Worm (Caenorhabditis elegans) whole organism, young adult: ENCODE data around the gene ifg-1.

Source experiments
- B0019.2 ChIP-seq: fragments of 200-800 bp; sonication (Bioruptor generic); conservative IDR thresholded peaks from 2 replicates; pipeline ENCODE4 v1.3.6; 2022; ENCODE audit warnings: missing genetic modification reagents, missing genetic modification characterization, missing compliant biosample characterization
- C06A6.2 ChIP-seq: fragments of 200-800 bp; sonication (Bioruptor generic); conservative IDR thresholded peaks from 2 replicates; pipeline ENCODE4 v1.3.6; 2022; ENCODE audit warnings: missing genetic modification characterization, missing compliant biosample characterization
- F10E7.11 ChIP-seq: sonication (generic microtip); optimal IDR thresholded peaks from 2 replicates; lab custom pipeline; 2017; ENCODE audit warnings: mild to moderate bottlenecking, missing genetic modification characterization, moderate library complexity, missing compliant biosample characterization
- F22D6.2 ChIP-seq: sonication (generic microtip); optimal IDR thresholded peaks from 2 replicates; lab custom pipeline; 2016; ENCODE audit warnings: mild to moderate bottlenecking, missing genetic modification characterization, missing compliant biosample characterization
- F33H1.4 ChIP-seq: fragments of 200-800 bp; sonication (Bioruptor generic); IDR thresholded peaks from 2 replicates; pipeline ENCODE4 v1.3.6; 2022; ENCODE audit warnings: missing genetic modification reagents, missing genetic modification characterization, missing compliant biosample characterization
- F49E8.2 ChIP-seq: sonication (generic microtip); optimal IDR thresholded peaks from 3 replicates; lab custom pipeline; 2017; ENCODE audit warnings: missing genetic modification characterization, mild to moderate bottlenecking, missing compliant biosample characterization, antibody characterized with exemption, moderate library complexity; ENCODE audit not compliant: insufficient read depth
- F55B11.4 ChIP-seq: sonication (generic microtip); optimal IDR thresholded peaks from 2 replicates; lab custom pipeline; 2016; ENCODE audit warnings: missing compliant biosample characterization, missing genetic modification characterization, borderline replicate concordance; ENCODE audit not compliant: insufficient read depth
- T07F8.4 ChIP-seq: sonication (generic microtip); optimal IDR thresholded peaks from 2 replicates; lab custom pipeline; 2016; ENCODE audit warnings: mild to moderate bottlenecking, missing genetic modification characterization, moderate library complexity, missing compliant biosample characterization
- Y56A3A.18 ChIP-seq: fragments of 200-800 bp; sonication (Bioruptor generic); IDR thresholded peaks from 2 replicates; pipeline ENCODE4 v1.3.6; 2022; ENCODE audit warnings: missing genetic modification reagents, missing genetic modification characterization, missing compliant biosample characterization
- Y95B8A.8 ChIP-seq: fragments of 200-800 bp; sonication (Bioruptor generic); IDR thresholded peaks from 2 replicates; pipeline ENCODE4 v1.3.6; 2022; ENCODE audit warnings: missing genetic modification reagents, missing genetic modification characterization, missing compliant biosample characterization
- akir-1 ChIP-seq: fragments of 200-800 bp; sonication (Bioruptor generic); optimal IDR thresholded peaks from 2 replicates; lab custom pipeline; 2018; ENCODE audit warnings: mild to moderate bottlenecking, missing genetic modification characterization, moderate library complexity, missing compliant biosample characterization
- atf-7 ChIP-seq: sonication (generic microtip); optimal IDR thresholded peaks from 2 replicates; lab custom pipeline; 2017; ENCODE audit warnings: mild to moderate bottlenecking, missing genetic modification characterization, missing compliant biosample characterization
- bed-1 ChIP-seq: fragments of 200-800 bp; sonication (Bioruptor generic); IDR thresholded peaks from 2 replicates; pipeline ENCODE4 v1.3.6; 2022; ENCODE audit warnings: missing genetic modification reagents, missing genetic modification characterization, missing compliant biosample characterization
- bed-2 ChIP-seq: fragments of 200-800 bp; sonication (Bioruptor generic); IDR thresholded peaks from 2 replicates; pipeline ENCODE4 v1.3.6; 2022; ENCODE audit warnings: missing genetic modification reagents, missing genetic modification characterization, missing compliant biosample characterization
- ceh-100 ChIP-seq: fragments of 200-800 bp; sonication (Bioruptor generic); IDR thresholded peaks from 2 replicates; pipeline ENCODE4 v1.3.6; 2022; ENCODE audit warnings: missing genetic modification reagents, missing genetic modification characterization, missing compliant biosample characterization
- egl-44 ChIP-seq: fragments of 200-800 bp; sonication (Bioruptor generic); IDR thresholded peaks from 2 replicates; pipeline ENCODE4 v1.3.6; 2022; ENCODE audit warnings: missing genetic modification reagents, missing genetic modification characterization, missing compliant biosample characterization
- egrh-3 ChIP-seq: fragments of 200-800 bp; sonication (Bioruptor generic); IDR thresholded peaks from 2 replicates; pipeline ENCODE4 v1.3.6; 2022; ENCODE audit warnings: missing genetic modification reagents, missing genetic modification characterization, missing compliant biosample characterization
- ekl-4 ChIP-seq: fragments of 200-800 bp; sonication (Bioruptor generic); IDR thresholded peaks from 2 replicates; pipeline ENCODE4 v1.3.6; 2022; ENCODE audit warnings: missing genetic modification reagents, missing genetic modification characterization, missing compliant biosample characterization
- hmg-1.2 ChIP-seq: fragments of 200-800 bp; sonication (Bioruptor generic); IDR thresholded peaks from 2 replicates; pipeline ENCODE4 v1.3.6; 2022; ENCODE audit warnings: missing genetic modification reagents, missing genetic modification characterization, missing compliant biosample characterization
- hmg-20 ChIP-seq: fragments of 200-800 bp; sonication (Bioruptor generic); IDR thresholded peaks from 2 replicates; pipeline ENCODE4 v1.3.6; 2022; ENCODE audit warnings: missing genetic modification reagents, missing genetic modification characterization, missing compliant biosample characterization
- hrde-1 ChIP-seq: sonication (generic microtip); optimal IDR thresholded peaks from 2 replicates; lab custom pipeline; 2016; ENCODE audit warnings: missing genetic modification characterization, mild to moderate bottlenecking, missing compliant biosample characterization, moderate library complexity, missing genotype, missing genetic modification reagents, borderline replicate concordance
- hsf-1 ChIP-seq: fragments of 200-800 bp; sonication (Bioruptor generic); IDR thresholded peaks from 2 replicates; pipeline ENCODE4 v1.3.6; 2022; ENCODE audit warnings: missing genetic modification reagents, missing genetic modification characterization, missing compliant biosample characterization
- lin-35 ChIP-seq, 3 experiments: fragments of 150-350 bp in 2 of 3; sonication (generic microtip) in 1 of 3; optimal IDR thresholded peaks; 2 replicates each; lab custom pipeline; 2014 to 2018; ENCODE audit warnings: missing biosample characterization in 3 of 3, missing genetic modification characterization in 3 of 3, missing genetic modification reagents in 3 of 3
- lir-1 ChIP-seq: fragments of 200-800 bp; sonication (Bioruptor generic); conservative IDR thresholded peaks from 2 replicates; pipeline ENCODE4 v1.3.6; 2022; ENCODE audit warnings: missing genetic modification reagents, missing genetic modification characterization, missing compliant biosample characterization
- lsl-1 ChIP-seq: fragments of 200-800 bp; sonication (Bioruptor generic); optimal IDR thresholded peaks from 2 replicates; lab custom pipeline; 2018; ENCODE audit warnings: mild to moderate bottlenecking, missing genetic modification characterization, moderate library complexity, missing compliant biosample characterization
- lsy-27 ChIP-seq: sonication (generic microtip); optimal IDR thresholded peaks from 2 replicates; lab custom pipeline; 2017; ENCODE audit warnings: missing genetic modification characterization, mild to moderate bottlenecking, missing compliant biosample characterization, antibody characterized with exemption, missing genotype, borderline replicate concordance; ENCODE audit not compliant: insufficient read depth
- madf-10 ChIP-seq: sonication (generic microtip); optimal IDR thresholded peaks from 2 replicates; lab custom pipeline; 2016; ENCODE audit warnings: mild to moderate bottlenecking, missing genetic modification characterization, missing compliant biosample characterization
- madf-6 ChIP-seq: fragments of 200-800 bp; sonication (Bioruptor generic); IDR thresholded peaks from 2 replicates; pipeline ENCODE4 v1.3.6; 2022; ENCODE audit warnings: missing genetic modification reagents, missing genetic modification characterization, missing compliant biosample characterization
- madf-8 ChIP-seq: fragments of 200-800 bp; sonication (Bioruptor generic); conservative IDR thresholded peaks from 2 replicates; pipeline ENCODE4 v1.3.6; 2022; ENCODE audit warnings: missing genetic modification reagents, missing genetic modification characterization, missing compliant biosample characterization
- mel-28 ChIP-seq: sonication (generic microtip); optimal IDR thresholded peaks from 2 replicates; lab custom pipeline; 2016; ENCODE audit warnings: borderline replicate concordance, mild to moderate bottlenecking, missing genetic modification characterization, missing compliant biosample characterization
- nhr-90 ChIP-seq: sonication (generic microtip); optimal IDR thresholded peaks from 2 replicates; lab custom pipeline; 2016; ENCODE audit warnings: missing genotype, mild to moderate bottlenecking, missing genetic modification characterization, missing compliant biosample characterization
- pha-4 ChIP-seq: fragments of 150-350 bp; sonication (generic microtip); optimal IDR thresholded peaks from 2 replicates; lab custom pipeline; 2014; ENCODE audit warnings: missing biosample characterization, missing genetic modification reagents, missing genetic modification characterization
- rec-8 ChIP-seq, 2 experiments: sonication (generic microtip); optimal IDR thresholded peaks; 2 replicates each; lab custom pipeline; 2016; ENCODE audit warnings: mild to moderate bottlenecking in 2 of 2, missing genetic modification characterization in 2 of 2, missing genetic modification reagents in 2 of 2, missing genotype in 2 of 2, missing biosample characterization in 1 of 2, missing compliant biosample characterization in 1 of 2, moderate library complexity in 1 of 2
- rpc-1 ChIP-seq, 2 experiments: fragments of 150-350 bp in 1 of 2; sonication (generic microtip) in 1 of 2; optimal IDR thresholded peaks; 2 replicates each; lab custom pipeline; 2014 to 2018; ENCODE audit warnings: missing biosample characterization in 1 of 2, missing genetic modification characterization in 1 of 2, missing genetic modification reagents in 1 of 2, missing genotype in 1 of 2
- sdz-38 ChIP-seq: sonication (generic microtip); optimal IDR thresholded peaks from 2 replicates; lab custom pipeline; 2016; ENCODE audit warnings: missing genotype, missing genetic modification characterization, missing compliant biosample characterization
- sea-2 ChIP-seq: fragments of 200-800 bp; sonication (Bioruptor generic); IDR thresholded peaks from 2 replicates; pipeline ENCODE4 v1.3.6; 2022; ENCODE audit warnings: missing genetic modification characterization, missing compliant biosample characterization
- snpc-3.4 ChIP-seq: sonication (generic microtip); optimal IDR thresholded peaks from 2 replicates; lab custom pipeline; 2017; ENCODE audit warnings: missing genetic modification characterization, mild to moderate bottlenecking, missing compliant biosample characterization, antibody characterized with exemption, moderate library complexity, missing genotype, missing genetic modification reagents
- somi-1 ChIP-seq: fragments of 200-800 bp; sonication (Bioruptor generic); optimal IDR thresholded peaks from 2 replicates; lab custom pipeline; 2018; ENCODE audit warnings: mild to moderate bottlenecking, missing genetic modification characterization, missing compliant biosample characterization
- zim-3 ChIP-seq: sonication (generic microtip); optimal IDR thresholded peaks from 2 replicates; lab custom pipeline; 2017; ENCODE audit warnings: mild to moderate bottlenecking, missing genetic modification characterization, moderate library complexity, missing compliant biosample characterization
- ztf-22 ChIP-seq: fragments of 200-800 bp; sonication (Bioruptor generic); optimal IDR thresholded peaks from 2 replicates; lab custom pipeline; 2018; ENCODE audit warnings: mild to moderate bottlenecking, missing genetic modification characterization, moderate library complexity, missing compliant biosample characterization
- ztf-25 ChIP-seq: fragments of 200-800 bp; sonication (Bioruptor generic); IDR thresholded peaks from 2 replicates; pipeline ENCODE4 v1.3.6; 2022; ENCODE audit warnings: missing genetic modification reagents, missing genetic modification characterization, missing compliant biosample characterization

The ifg-1 gene

DNA sequence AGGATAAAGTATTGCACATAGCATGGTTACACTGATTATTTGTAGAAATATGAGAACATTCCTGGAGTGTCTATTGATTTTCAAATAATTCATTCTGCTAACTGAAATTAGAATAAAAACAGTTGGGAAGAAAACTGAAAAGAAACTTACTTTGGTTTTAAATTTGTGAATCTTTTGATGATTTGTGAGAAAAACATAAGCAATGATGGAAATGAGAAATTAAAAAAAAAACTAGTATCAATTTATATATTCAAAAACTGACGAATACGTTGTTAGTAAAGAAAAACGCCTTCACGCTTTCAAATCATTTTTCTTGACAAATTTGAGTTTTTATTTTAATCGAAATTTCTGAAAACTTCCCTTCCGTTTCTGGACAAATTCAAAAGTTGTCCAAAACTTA, 23.9 kb upstream of the ifg-1 start, which contains the start of gene T05C12.9:
TSS of gene T05C12.9 (minus strand) at position 101 of the 400 bp plus-strand sequence.
- TF ChIP-seq sea-2 (GFP tag; lab: Robert Waterston, UW) (no peak), hmg-1.2 (GFP tag; lab: Robert Waterston, UW) (no peak), snpc-3.4 (no peak), pha-4 (tag; lab: Kevin White, UChicago) (no peak), egl-44 (GFP tag; lab: Robert Waterston, UW) (no peak), ekl-4 (GFP tag; lab: Robert Waterston, UW) (no peak), lsl-1 (GFP tag; lab: Kevin White, UChicago) (no peak)

DNA sequence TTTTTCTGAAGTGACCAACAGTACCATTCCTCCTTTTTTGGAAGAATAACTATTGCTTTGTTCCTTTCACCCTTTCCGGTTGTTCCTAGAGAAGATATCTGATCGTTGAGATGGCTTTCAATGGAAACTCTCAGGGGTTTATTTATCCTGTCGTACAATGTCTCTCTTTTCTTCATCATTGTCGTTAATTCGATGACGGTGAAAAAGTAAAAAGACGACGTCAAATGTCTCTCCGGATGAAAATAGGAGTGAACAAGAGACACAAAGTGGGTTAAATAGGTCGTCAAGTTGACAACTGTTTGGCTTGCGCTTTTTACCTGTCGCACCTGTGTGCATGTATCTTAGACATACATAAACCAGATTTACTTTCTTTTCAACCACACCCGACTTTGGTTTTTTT, 23.1 kb upstream of the ifg-1 start:
- TF ChIP-seq T07F8.4, result no peak
- no peak for TF ChIP-seq hrde-1
- TF ChIP-seq rpc-1 (optimal IDR thresholded peaks at IDR 0.05; lab: Kevin White, UChicago), result no peak
- no peak for TF ChIP-seq rpc-1 (tag; optimal IDR thresholded peaks at IDR 0.05; lab: Kevin White, UChicago)
- TF ChIP-seq mel-28 (tag; lab: Kevin White, UChicago), result no peak
- TF ChIP-seq Y56A3A.18 (GFP tag; lab: Robert Waterston, UW), result no peak
- TF ChIP-seq sdz-38, result no peak

DNA sequence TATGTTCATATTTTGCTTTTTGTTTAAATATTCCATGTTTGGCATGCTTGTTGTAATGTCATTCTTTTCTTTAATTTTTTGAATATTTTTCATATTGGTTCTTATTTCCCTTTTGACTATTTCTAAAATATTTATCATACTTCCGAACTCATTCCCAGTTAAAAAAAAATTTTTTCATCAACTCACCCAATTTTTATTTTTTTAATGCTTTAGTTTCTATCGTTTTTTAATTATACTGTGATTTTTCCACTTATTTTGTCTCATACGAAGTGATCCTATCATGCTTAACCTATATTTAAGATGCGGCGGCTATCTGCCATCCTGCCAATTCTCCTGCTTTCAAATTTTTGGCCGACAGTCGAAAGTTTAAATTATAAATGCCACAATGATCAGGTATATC, 18.5 kb upstream of the ifg-1 start, which contains the start of gene qua-1:
TSS of gene qua-1 (plus strand) at position 301 of the 400 bp plus-strand sequence.
- TF ChIP-seq F22D6.2 (no peak), madf-6 (GFP tag; lab: Robert Waterston, UW) (no peak), F49E8.2 (tag; lab: Kevin White, UChicago) (no peak), lir-1 (no peak), ztf-22 (GFP tag; lab: Kevin White, UChicago) (no peak), sdz-38 (no peak), hmg-20 (GFP tag; lab: Robert Waterston, UW) (no peak), egrh-3 (GFP tag; lab: Robert Waterston, UW) (no peak)
- TF ChIP-seq, all 124 proteins: peak for 0

- no peak for TF ChIP-seq bed-1
- TF ChIP-seq atf-7 (tag; lab: Kevin White, UChicago), result no peak
- TF ChIP-seq F33H1.4 (GFP tag; lab: Robert Waterston, UW), result no peak
- no peak for TF ChIP-seq lin-35 (GFP tag; optimal IDR thresholded peaks at IDR 0.05; lab: Kevin White, UChicago)
- TF ChIP-seq hrde-1, result no peak
- TF ChIP-seq nhr-90 (tag; lab: Kevin White, UChicago), result no peak
- no peak for TF ChIP-seq rec-8 (tag; optimal IDR thresholded peaks at IDR 0.05; lab: Kevin White, UChicago)
- TF ChIP-seq bed-2 (GFP tag; lab: Robert Waterston, UW), result no peak
Measured at ce11 chrII:8199803-8200202, 17.2 kb upstream of the ifg-1 start.

ce11 chrII:8204039-8204438, 13.0 kb upstream of the ifg-1 start, which contains the start of gene col-76:
Gene col-76 (plus strand): TSS chrII:8204339.
- no peak for TF ChIP-seq hsf-1 (GFP tag; lab: Robert Waterston, UW)
- TF ChIP-seq lsy-27 (tag; lab: Kevin White, UChicago), result no peak
- TF ChIP-seq bed-2 (GFP tag; lab: Robert Waterston, UW), result no peak
- TF ChIP-seq snpc-3.4, result no peak
- no peak for TF ChIP-seq Y95B8A.8 (GFP tag; lab: Robert Waterston, UW)
- TF ChIP-seq ztf-25 (GFP tag; lab: Robert Waterston, UW), result no peak
- no peak for TF ChIP-seq madf-8
- no peak for TF ChIP-seq zim-3 (tag; lab: Kevin White, UChicago)
- no peak for TF ChIP-seq somi-1 (GFP tag; lab: Kevin White, UChicago)
- TF ChIP-seq F55B11.4 (tag; lab: Kevin White, UChicago), result no peak
- no peak for TF ChIP-seq C06A6.2 (GFP tag; lab: Robert Waterston, UW)
- no peak for TF ChIP-seq madf-10
- no peak for TF ChIP-seq F10E7.11 (tag; lab: Kevin White, UChicago)
- no peak for TF ChIP-seq akir-1
- no peak for TF ChIP-seq ceh-100
- TF ChIP-seq B0019.2, result no peak
- TF ChIP-seq, all 124 proteins: peak for 0
